Fruit fly (Drosophila melanogaster) Kc167 (cell line): ENCODE measurements around the gene Cpr64Ad.

Experiments
- Sin3A ChIP-seq: fragments of >200 bp; optimal IDR thresholded peaks from 2 replicates; lab custom pipeline; 2018; ENCODE audit warnings: missing external identifiers
- psq ChIP-seq: fragments of >200 bp; optimal IDR thresholded peaks from 2 replicates; lab custom pipeline; 2017; ENCODE audit warnings: missing external identifiers
- ttk ChIP-seq: sonication (Bioruptor generic); optimal IDR thresholded peaks from 2 replicates; lab custom pipeline; 2017; ENCODE audit warnings: missing external identifiers

DNA sequence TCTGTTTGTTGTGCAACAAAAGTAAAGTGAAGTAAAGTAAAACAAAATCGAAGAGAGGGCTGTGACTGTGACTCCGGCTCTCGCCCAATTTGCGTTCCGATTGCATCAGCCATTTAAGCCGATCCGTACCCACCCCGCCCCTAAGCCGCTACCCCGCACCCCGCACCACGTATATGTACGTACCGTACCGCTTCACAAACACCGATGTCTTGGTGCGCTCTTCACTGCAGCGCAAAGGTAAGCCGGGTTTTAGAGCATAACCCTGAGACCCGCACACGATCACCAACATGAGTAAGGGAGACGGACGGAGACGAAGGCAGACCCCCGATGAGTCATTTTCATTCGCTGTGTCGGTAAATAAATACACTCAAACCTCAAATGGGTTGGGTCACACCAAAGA, 17.0 kb downstream of the Cpr64Ad start:
- TF ChIP-seq ttk (lab: Kevin White, UChicago) (no peak), psq (lab: Kevin White, UChicago) (no peak), Sin3A (lab: Kevin White, UChicago) (no peak)
